Worm (Caenorhabditis elegans): ENCODE data around the gene lgc-24.

DNA sequence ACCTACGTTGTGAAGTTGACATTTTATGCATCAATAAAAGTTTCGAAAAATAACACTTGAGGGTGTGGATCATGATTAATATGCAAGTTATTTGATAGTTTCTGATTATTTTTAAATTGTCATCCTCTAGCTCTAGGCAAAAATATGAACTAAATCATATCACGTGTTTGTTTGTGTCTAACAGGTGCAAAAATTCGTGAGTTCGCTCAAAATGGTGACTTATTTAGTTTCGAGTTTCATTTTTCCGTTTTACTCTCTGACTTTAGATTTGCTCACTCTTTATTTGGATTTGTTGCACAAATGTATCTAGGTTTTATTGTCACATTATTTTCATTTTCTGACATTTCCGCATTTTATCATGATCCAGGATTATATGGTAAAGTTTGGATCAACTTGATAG lies 50.0 kb downstream of the lgc-24 start, which contains the start of gene lgc-16:
- TF ChIP-seq tab-1 (GFP tag; IDR thresholded peaks at IDR 0.05) (no peak), ztf-29 (GFP tag; IDR thresholded peaks at IDR 0.05) (no peak), flt-1 (GFP tag; IDR thresholded peaks at IDR 0.05) (no peak), klf-2 (GFP tag; conservative IDR thresholded peaks at IDR 0.05) (no peak), cog-1 (tag; optimal IDR thresholded peaks at IDR 0.05) (no peak), ref-1 (GFP tag; conservative IDR thresholded peaks at IDR 0.05) (no peak), T22C8.4 (GFP tag; IDR thresholded peaks at IDR 0.05) (no peak)
